Fruit fly (Drosophila melanogaster): Measurements from ENCODE around the gene vrs.

The vrs gene

dm6 chr3R:12401672-12402296, 45.7 kb upstream of the vrs start, which contains the start of gene DNAlig3 (continued):
- TF ChIP-seq BtbVII (GFP tag; optimal IDR thresholded peaks at IDR 0.05) (no peak), Dad (GFP tag; optimal IDR thresholded peaks at IDR 0.05) (no peak), dimm (GFP tag; IDR thresholded peaks at IDR 0.05) (no peak), ac (GFP tag; optimal IDR thresholded peaks at IDR 0.05) (no peak), kah (GFP tag; optimal IDR thresholded peaks at IDR 0.05) (peak; percentile 1), CG17912 (GFP tag; optimal IDR thresholded peaks at IDR 0.05) (no peak), mirr (GFP tag; optimal IDR thresholded peaks at IDR 0.05) (no peak), CG16863 (GFP tag; optimal IDR thresholded peaks at IDR 0.05) (no peak), CG13287 (GFP tag; IDR thresholded peaks at IDR 0.05; ENCODE audit: partially characterized antibody) (peak; percentile 73), CG9727 (GFP tag; optimal IDR thresholded peaks at IDR 0.05) (no peak), Blimp-1 (GFP tag; optimal IDR thresholded peaks at IDR 0.05) (no peak), NC2α (GFP tag; optimal IDR thresholded peaks at IDR 0.05) (no peak)

- TF ChIP-seq E2f2 (GFP tag; IDR thresholded peaks at IDR 0.05): peak; percentile 85
- TF ChIP-seq Dbx (GFP tag; IDR thresholded peaks at IDR 0.05): peak; percentile 99
- peak; percentile 91 for TF ChIP-seq pho (GFP tag; optimal IDR thresholded peaks at IDR 0.05)
- TF ChIP-seq CG12391 (tag; optimal IDR thresholded peaks at IDR 0.05): peak; percentile 99
- TF ChIP-seq Bgb (GFP tag; IDR thresholded peaks at IDR 0.05; ENCODE audit: partially characterized antibody): no peak
- peak; percentile 99 for TF ChIP-seq D19A (tag; optimal IDR thresholded peaks at IDR 0.05)
- TF ChIP-seq Ets65A (GFP tag): peak; percentile 98
- peak; percentile 88 for TF ChIP-seq CG32772 (GFP tag; IDR thresholded peaks at IDR 0.05)
- TF ChIP-seq CG5180 (GFP tag; optimal IDR thresholded peaks at IDR 0.05): peak; percentile 91
- no peak for TF ChIP-seq pita (GFP tag; optimal IDR thresholded peaks at IDR 0.05)
- no peak for TF ChIP-seq eve (GFP tag; optimal IDR thresholded peaks at IDR 0.05)
- no peak for TF ChIP-seq Doc2 (GFP tag; IDR thresholded peaks at IDR 0.05)
- TF ChIP-seq CG14050 (GFP tag; IDR thresholded peaks at IDR 0.05): peak; percentile 96
- peak; percentile 94 to 96 for TF ChIP-seq Pdp1 (GFP tag; optimal IDR thresholded peaks at IDR 0.05)
- peak; percentile 97 for TF ChIP-seq CG3281 (GFP tag; optimal IDR thresholded peaks at IDR 0.05)
- no peak for TF ChIP-seq CG14860 (GFP tag; IDR thresholded peaks at IDR 0.05; ENCODE audit: partially characterized antibody)
- TF ChIP-seq fd102C (GFP tag; optimal IDR thresholded peaks at IDR 0.05): peak; percentile 92
- TF ChIP-seq tll (GFP tag; optimal IDR thresholded peaks at IDR 0.05): peak in 1 of 2 experiments; percentile 76
- TF ChIP-seq Poxn (GFP tag; IDR thresholded peaks at IDR 0.05): peak; percentile 54
- peak; percentile 90 for TF ChIP-seq CG31224 (GFP tag; IDR thresholded peaks at IDR 0.05)
- TF ChIP-seq sr (GFP tag; IDR thresholded peaks at IDR 0.05): peak; percentile 83
- peak; percentile 90 for TF ChIP-seq Ets97D (GFP tag; optimal IDR thresholded peaks at IDR 0.05)
- TF ChIP-seq CG6791 (GFP tag; IDR thresholded peaks at IDR 0.05; ENCODE audit: partially characterized antibody): no peak
- TF ChIP-seq D19B (GFP tag; optimal IDR thresholded peaks at IDR 0.05): peak; percentile 95
- peak; percentile 84 for TF ChIP-seq CG9876 (GFP tag; optimal IDR thresholded peaks at IDR 0.05)
- peak; percentile 80; the same call in 1 of the 2 replicates for TF ChIP-seq CG9215 (GFP tag; IDR thresholded peaks at IDR 0.05)
- TF ChIP-seq sna (GFP tag; IDR thresholded peaks at IDR 0.05; ENCODE audit: partially characterized antibody): no peak
- TF ChIP-seq Gsc (GFP tag; IDR thresholded peaks at IDR 0.05): no peak
- TF ChIP-seq CG4730 (GFP tag; IDR thresholded peaks at IDR 0.05): peak; percentile 86
- peak; percentile 92 for TF ChIP-seq CG12942 (GFP tag; optimal IDR thresholded peaks at IDR 0.05)
- TF ChIP-seq MESR4 (GFP tag; optimal IDR thresholded peaks at IDR 0.05): peak; percentile 73
- peak; percentile 41 for TF ChIP-seq CG9797 (GFP tag; optimal IDR thresholded peaks at IDR 0.05)
- TF ChIP-seq shn (GFP tag; optimal IDR thresholded peaks at IDR 0.05): peak; percentile 75
- peak; percentile 91 for TF ChIP-seq eyg (GFP tag; optimal IDR thresholded peaks at IDR 0.05)
- TF ChIP-seq sens-2 (GFP tag; IDR thresholded peaks at IDR 0.05): peak; percentile 97
- TF ChIP-seq lbe (GFP tag; optimal IDR thresholded peaks at IDR 0.05): peak; percentile 97
- peak; percentile 98 for TF ChIP-seq CG1647 (GFP tag; optimal IDR thresholded peaks at IDR 0.05)
Measured at dm6 chr3R:12402935-12403334, 44.5 kb upstream of the vrs start.
